Worm (Caenorhabditis elegans) whole organism, young adult: Measurements from ENCODE around the gene npr-2.

Experiments
- F39B2.1 ChIP-seq: fragments of 200-800 bp; sonication (Bioruptor generic); IDR thresholded peaks from 2 replicates; pipeline ENCODE4 v1.3.6; 2022; ENCODE audit warnings: missing genetic modification reagents, missing genetic modification characterization, missing compliant biosample characterization
- T26A5.8 ChIP-seq: sonication (generic microtip); optimal IDR thresholded peaks from 2 replicates; lab custom pipeline; 2016; ENCODE audit warnings: missing genetic modification characterization, missing compliant biosample characterization
- ceh-91 ChIP-seq: fragments of 200-800 bp; sonication (Bioruptor generic); IDR thresholded peaks from 2 replicates; pipeline ENCODE4 v1.3.6; 2022; ENCODE audit warnings: missing genetic modification reagents, missing genetic modification characterization, missing compliant biosample characterization
- dox-1 ChIP-seq: fragments of 200-800 bp; sonication (Bioruptor generic); IDR thresholded peaks from 2 replicates; pipeline ENCODE4 v1.3.6; 2022; ENCODE audit warnings: missing genetic modification reagents, missing genetic modification characterization, missing compliant biosample characterization
- efl-1 ChIP-seq: fragments of 150-350 bp; optimal IDR thresholded peaks from 2 replicates; lab custom pipeline; 2014; ENCODE audit warnings: missing biosample characterization, missing genetic modification reagents, missing genetic modification characterization
- mcd-1 ChIP-seq: fragments of 200-800 bp; sonication (Bioruptor generic); IDR thresholded peaks from 2 replicates; pipeline ENCODE4 v1.3.6; 2022; ENCODE audit warnings: missing genetic modification reagents, missing genetic modification characterization, missing compliant biosample characterization
- nhr-90 ChIP-seq: sonication (generic microtip); optimal IDR thresholded peaks from 2 replicates; lab custom pipeline; 2016; ENCODE audit warnings: missing genotype, mild to moderate bottlenecking, missing genetic modification characterization, missing compliant biosample characterization
- rpc-1 ChIP-seq, 2 experiments: fragments of 150-350 bp in 1 of 2; sonication (generic microtip) in 1 of 2; optimal IDR thresholded peaks; 2 replicates each; lab custom pipeline; 2014 to 2018; ENCODE audit warnings: missing biosample characterization in 1 of 2, missing genetic modification characterization in 1 of 2, missing genetic modification reagents in 1 of 2, missing genotype in 1 of 2
- snpc-1.3 ChIP-seq: sonication (generic microtip); optimal IDR thresholded peaks from 2 replicates; lab custom pipeline; 2017; ENCODE audit warnings: missing genetic modification characterization, mild to moderate bottlenecking, missing compliant biosample characterization, antibody characterized with exemption, moderate library complexity, missing genotype, missing genetic modification reagents; ENCODE audit not compliant: insufficient read depth
- unc-130 ChIP-seq: sonication (generic microtip); optimal IDR thresholded peaks from 2 replicates; lab custom pipeline; 2016; ENCODE audit warnings: missing genetic modification reagents, missing genetic modification characterization, missing compliant biosample characterization
- ztf-26 ChIP-seq: sonication (generic microtip); optimal IDR thresholded peaks from 2 replicates; lab custom pipeline; 2017; ENCODE audit warnings: missing genetic modification characterization, missing compliant biosample characterization
- ztf-3 ChIP-seq: fragments of 200-800 bp; sonication (Bioruptor generic); optimal IDR thresholded peaks from 2 replicates; lab custom pipeline; 2018; ENCODE audit warnings: mild to moderate bottlenecking, missing genetic modification characterization, missing compliant biosample characterization

- no peak for TF ChIP-seq F39B2.1 (GFP tag; lab: Robert Waterston, UW)
- TF ChIP-seq snpc-1.3 (tag; lab: Kevin White, UChicago): no peak
- TF ChIP-seq unc-130: no peak
- no peak for TF ChIP-seq T26A5.8 (tag; lab: Kevin White, UChicago)
- TF ChIP-seq efl-1: no peak
- TF ChIP-seq ceh-91 (GFP tag; lab: Robert Waterston, UW): no peak
- no peak for TF ChIP-seq ztf-3 (GFP tag; lab: Kevin White, UChicago)
- no peak for TF ChIP-seq ztf-26 (tag; lab: Kevin White, UChicago)
- TF ChIP-seq rpc-1 (optimal IDR thresholded peaks at IDR 0.05; lab: Kevin White, UChicago): no peak
- no peak for TF ChIP-seq rpc-1 (tag; optimal IDR thresholded peaks at IDR 0.05; lab: Kevin White, UChicago)
- no peak for TF ChIP-seq dox-1 (GFP tag; lab: Robert Waterston, UW)
- TF ChIP-seq mcd-1 (GFP tag; lab: Robert Waterston, UW): no peak
- TF ChIP-seq nhr-90 (tag; lab: Kevin White, UChicago): no peak
These were observed 35.6 kb upstream of the npr-2 start for ce11 chrIV:9615511-9615910.
